Worm (Caenorhabditis elegans) whole organism, L1 larva: ENCODE results near the gene pals-26.
A peak's percentile ranks its signal among the peaks of the same experiment; 100 is the strongest.

Source experiments
- C16A3.4 ChIP-seq: fragments of 150-350 bp; optimal IDR thresholded peaks from 2 replicates; lab custom pipeline; 2014; ENCODE audit warnings: missing biosample characterization, missing genetic modification characterization
- F16B12.6 ChIP-seq: fragments of 150-350 bp; optimal IDR thresholded peaks from 2 replicates; lab custom pipeline; 2014; ENCODE audit warnings: missing biosample characterization, missing genetic modification characterization
- Y116A8C.19 ChIP-seq: sonication (generic microtip); optimal IDR thresholded peaks from 2 replicates; lab custom pipeline; 2016; ENCODE audit warnings: missing compliant biosample characterization, missing genetic modification characterization, borderline replicate concordance
- aha-1 ChIP-seq: fragments of 150-350 bp; optimal IDR thresholded peaks from 2 replicates; lab custom pipeline; 2014; ENCODE audit warnings: missing biosample characterization, missing genetic modification characterization
- alr-1 ChIP-seq: fragments of 200-800 bp; sonication (Bioruptor generic); optimal IDR thresholded peaks from 2 replicates; lab custom pipeline; 2018; ENCODE audit warnings: borderline replicate concordance, mild to moderate bottlenecking, missing genetic modification characterization, missing compliant biosample characterization
- ama-1 ChIP-seq: fragments of 150-350 bp; optimal IDR thresholded peaks from 2 replicates; lab custom pipeline; 2014
- blmp-1 ChIP-seq: fragments of 150-350 bp; optimal IDR thresholded peaks from 2 replicates; lab custom pipeline; 2014; ENCODE audit warnings: missing biosample characterization, missing genetic modification characterization
- ceh-63 ChIP-seq: fragments of 200-800 bp; sonication (Bioruptor generic); optimal IDR thresholded peaks from 2 replicates; lab custom pipeline; 2018; ENCODE audit warnings: mild to moderate bottlenecking, missing genetic modification characterization, missing compliant biosample characterization
- ceh-8 ChIP-seq: fragments of 200-800 bp; sonication (Bioruptor generic); optimal IDR thresholded peaks from 2 replicates; lab custom pipeline; 2018; ENCODE audit warnings: mild to moderate bottlenecking, missing genetic modification characterization, moderate library complexity, missing compliant biosample characterization
- ces-1 ChIP-seq: fragments of 150-350 bp; optimal IDR thresholded peaks from 2 replicates; lab custom pipeline; 2014; ENCODE audit warnings: missing biosample characterization, missing genetic modification reagents, missing genetic modification characterization
- dsc-1 ChIP-seq: sonication (generic microtip); optimal IDR thresholded peaks from 2 replicates; lab custom pipeline; 2016; ENCODE audit warnings: mild to moderate bottlenecking, missing genetic modification characterization, missing compliant biosample characterization
- egl-27 ChIP-seq, 2 experiments: fragments of 150-350 bp in 1 of 2; sonication (generic microtip); optimal IDR thresholded peaks; 3 replicates each; lab custom pipeline; 2017 to 2018; ENCODE audit warnings: missing biosample characterization in 2 of 2, missing genetic modification characterization in 2 of 2, missing genetic modification reagents in 2 of 2
- fkh-8 ChIP-seq: sonication (generic microtip); optimal IDR thresholded peaks from 2 replicates; lab custom pipeline; 2016; ENCODE audit warnings: mild to moderate bottlenecking, missing genetic modification characterization, missing compliant biosample characterization
- fos-1 ChIP-seq: fragments of 150-350 bp; optimal IDR thresholded peaks from 2 replicates; lab custom pipeline; 2014; ENCODE audit warnings: missing biosample characterization, missing genetic modification characterization
- grh-1 ChIP-seq: fragments of 200-800 bp; sonication (Bioruptor generic); IDR thresholded peaks from 2 replicates; pipeline ENCODE4 v1.3.6; 2022; ENCODE audit warnings: missing genetic modification reagents, missing genetic modification characterization, missing compliant biosample characterization
- hpl-2 ChIP-seq: fragments of 150-350 bp; optimal IDR thresholded peaks from 2 replicates; lab custom pipeline; 2014; ENCODE audit warnings: missing biosample characterization, missing genetic modification reagents, missing genetic modification characterization
- jun-1 ChIP-seq: fragments of 150-350 bp; optimal IDR thresholded peaks from 2 replicates; lab custom pipeline; 2014; ENCODE audit warnings: missing biosample characterization, missing genetic modification reagents, missing genetic modification characterization
- lin-13 ChIP-seq: fragments of 150-350 bp; optimal IDR thresholded peaks from 2 replicates; lab custom pipeline; 2014; ENCODE audit warnings: missing biosample characterization, missing genetic modification reagents, missing genetic modification characterization
- lin-15B ChIP-seq: fragments of 150-350 bp; sonication (generic microtip); optimal IDR thresholded peaks from 3 replicates; lab custom pipeline; 2014; ENCODE audit warnings: missing biosample characterization, missing genetic modification characterization
- lin-35 ChIP-seq, 2 experiments: fragments of 150-350 bp; optimal IDR thresholded peaks; 2 replicates each; lab custom pipeline; 2014; ENCODE audit warnings: missing biosample characterization in 2 of 2, missing genetic modification characterization in 2 of 2, missing genetic modification reagents in 2 of 2
- lin-39 ChIP-seq: fragments of 150-350 bp; optimal IDR thresholded peaks from 2 replicates; lab custom pipeline; 2014; ENCODE audit warnings: missing biosample characterization, missing genetic modification reagents, missing genetic modification characterization
- lir-3 ChIP-seq: sonication (generic microtip); optimal IDR thresholded peaks from 2 replicates; lab custom pipeline; 2016; ENCODE audit warnings: mild to moderate bottlenecking, missing genetic modification characterization, moderate library complexity, missing compliant biosample characterization; ENCODE audit not compliant: poor library complexity
- lsy-2 ChIP-seq, 2 experiments: fragments of 150-350 bp; optimal IDR thresholded peaks; 2 replicates each; lab custom pipeline; 2014; ENCODE audit warnings: missing biosample characterization in 2 of 2, missing genetic modification characterization in 2 of 2
- mdl-1 ChIP-seq, 2 experiments: fragments of 150-350 bp; optimal IDR thresholded peaks; 2 replicates each; lab custom pipeline; 2014 to 2017; ENCODE audit warnings: missing biosample characterization in 2 of 2, missing genetic modification characterization in 2 of 2, inconsistent platforms in 1 of 2
- mep-1 ChIP-seq: fragments of 150-350 bp; optimal IDR thresholded peaks from 2 replicates; lab custom pipeline; 2014; ENCODE audit warnings: missing biosample characterization, missing genetic modification characterization
- nhr-11 ChIP-seq: fragments of 150-350 bp; optimal IDR thresholded peaks from 2 replicates; lab custom pipeline; 2014; ENCODE audit warnings: missing biosample characterization, missing genetic modification characterization
- nhr-19 ChIP-seq: fragments of 200-800 bp; sonication (Bioruptor generic); conservative IDR thresholded peaks from 2 replicates; pipeline ENCODE4 v1.3.6; 2022; ENCODE audit warnings: missing genetic modification characterization, missing compliant biosample characterization
- nhr-20 ChIP-seq: sonication (generic microtip); optimal IDR thresholded peaks from 2 replicates; lab custom pipeline; 2016; ENCODE audit warnings: mild to moderate bottlenecking, missing genetic modification characterization, missing compliant biosample characterization
- nhr-237 ChIP-seq: fragments of 150-350 bp; optimal IDR thresholded peaks from 2 replicates; lab custom pipeline; 2014; ENCODE audit warnings: missing biosample characterization, missing genetic modification characterization
- nhr-47 ChIP-seq: sonication (generic microtip); optimal IDR thresholded peaks from 2 replicates; lab custom pipeline; 2016; ENCODE audit warnings: mild to moderate bottlenecking, missing genetic modification characterization, moderate library complexity, missing compliant biosample characterization
- nhr-84 ChIP-seq: sonication (generic microtip); optimal IDR thresholded peaks from 2 replicates; lab custom pipeline; 2017; ENCODE audit warnings: missing biosample characterization, missing genetic modification characterization
- nhr-85 ChIP-seq: sonication (generic microtip); peaks from one replicate; lab custom pipeline; 2016; ENCODE audit warnings: missing genetic modification characterization, inconsistent platforms, missing compliant biosample characterization
- pag-3 ChIP-seq: sonication (generic microtip); optimal IDR thresholded peaks from 2 replicates; lab custom pipeline; 2017; ENCODE audit warnings: missing genetic modification characterization, mild to moderate bottlenecking, missing compliant biosample characterization, antibody characterized with exemption, borderline replicate concordance; ENCODE audit not compliant: insufficient read depth
- rnt-1 ChIP-seq: sonication (generic microtip); optimal IDR thresholded peaks from 2 replicates; lab custom pipeline; 2016; ENCODE audit warnings: mild to moderate bottlenecking, missing genetic modification characterization, moderate library complexity, missing compliant biosample characterization
- skn-1 ChIP-seq: fragments of 150-350 bp; optimal IDR thresholded peaks from 2 replicates; lab custom pipeline; 2014; ENCODE audit warnings: missing biosample characterization, missing genetic modification characterization
- snpc-4 ChIP-seq: fragments of 150-350 bp; optimal IDR thresholded peaks from 2 replicates; lab custom pipeline; 2014; ENCODE audit warnings: missing biosample characterization, missing genetic modification characterization
- sup-37 ChIP-seq: fragments of 200-800 bp; sonication (Bioruptor generic); optimal IDR thresholded peaks from 2 replicates; lab custom pipeline; 2018; ENCODE audit warnings: mild to moderate bottlenecking, missing genetic modification characterization, missing compliant biosample characterization
- unc-30 ChIP-seq: sonication (generic microtip); optimal IDR thresholded peaks from 2 replicates; lab custom pipeline; 2017; ENCODE audit warnings: missing biosample characterization, missing genetic modification characterization
- unc-62 ChIP-seq: fragments of 150-350 bp; optimal IDR thresholded peaks from 2 replicates; lab custom pipeline; 2014; ENCODE audit warnings: missing biosample characterization, missing genetic modification reagents, missing genetic modification characterization
- vab-15 ChIP-seq: sonication (generic microtip); optimal IDR thresholded peaks from 2 replicates; lab custom pipeline; 2017; ENCODE audit warnings: missing genotype, mild to moderate bottlenecking, missing genetic modification characterization, missing compliant biosample characterization
- xbp-1 ChIP-seq: sonication (generic microtip); optimal IDR thresholded peaks from 2 replicates; lab custom pipeline; 2016; ENCODE audit warnings: missing genetic modification characterization, missing compliant biosample characterization
- zip-4 ChIP-seq: fragments of 200-800 bp; sonication (Bioruptor generic); optimal IDR thresholded peaks from 2 replicates; lab custom pipeline; 2018; ENCODE audit warnings: mild to moderate bottlenecking, missing genetic modification characterization, moderate library complexity, missing compliant biosample characterization

The pals-26 gene

ce11 chrIII:4419117-4419978 lies 44.4 kb downstream of the pals-26 start, which contains the start of the genes R07E5.7 and cku-80 (continued):
- TF ChIP-seq ces-1 (GFP tag; lab: Kevin White, UChicago), result no peak
- no peak for TF ChIP-seq nhr-84 (tag; lab: Kevin White, UChicago)
- peak; percentile 70 for TF ChIP-seq nhr-20
- peak; percentile 74 to 78 for TF ChIP-seq lsy-2 (tag; optimal IDR thresholded peaks at IDR 0.05; lab: Kevin White, UChicago)
- no peak for TF ChIP-seq sup-37
- TF ChIP-seq ama-1 (lab: Kevin White, UChicago), result no peak
- TF ChIP-seq nhr-11 (tag; lab: Kevin White, UChicago), result no peak
- TF ChIP-seq hpl-2 (GFP tag; lab: Kevin White, UChicago), result no peak
- TF ChIP-seq blmp-1, result peak; percentile 51
- TF ChIP-seq nhr-85 (tag; lab: Kevin White, UChicago), result peak; percentile 75
- peak; percentile 40 for TF ChIP-seq dsc-1 (tag; lab: Kevin White, UChicago)
- no peak for TF ChIP-seq unc-62
- no peak for TF ChIP-seq egl-27 (tag; optimal IDR thresholded peaks at IDR 0.05; lab: Kevin White, UChicago)
- no peak for TF ChIP-seq ceh-8 (GFP tag; lab: Kevin White, UChicago)
- peak; percentile 51 for TF ChIP-seq lin-13 (GFP tag; lab: Kevin White, UChicago)
- TF ChIP-seq unc-30 (tag; lab: Kevin White, UChicago), result no peak
- TF ChIP-seq fkh-8 (tag; lab: Kevin White, UChicago), result peak; percentile 30
- peak; percentile 84 to 95 for TF ChIP-seq lin-35 (GFP tag; optimal IDR thresholded peaks at IDR 0.05; lab: Kevin White, UChicago)
- no peak for TF ChIP-seq grh-1 (GFP tag; lab: Robert Waterston, UW)
- TF ChIP-seq rnt-1 (tag; lab: Kevin White, UChicago), result peak; percentile 78
- peak; percentile 70 for TF ChIP-seq C16A3.4 (tag; lab: Kevin White, UChicago)
- no peak for TF ChIP-seq fos-1 (tag; lab: Kevin White, UChicago)
- peak; percentile 44 for TF ChIP-seq snpc-4
- TF ChIP-seq skn-1 (tag; lab: Kevin White, UChicago), result no peak
- TF ChIP-seq F16B12.6 (tag; lab: Kevin White, UChicago), result peak; percentile 96
- TF ChIP-seq nhr-237, result no peak
- no peak for TF ChIP-seq zip-4 (GFP tag; lab: Kevin White, UChicago)
- no peak for TF ChIP-seq ceh-63 (GFP tag; lab: Kevin White, UChicago)
- peak; percentile 74 for TF ChIP-seq nhr-19 (GFP tag; lab: Robert Waterston, UW)
- TF ChIP-seq pag-3 (tag; lab: Kevin White, UChicago), result no peak
- TF ChIP-seq nhr-47, result peak; percentile 73
- no peak for TF ChIP-seq Y116A8C.19 (tag; lab: Kevin White, UChicago)
- TF ChIP-seq lin-39 (tag; lab: Kevin White, UChicago), result no peak
- TF ChIP-seq vab-15 (tag; lab: Kevin White, UChicago), result no peak
- no peak for TF ChIP-seq jun-1 (tag; lab: Kevin White, UChicago)
- TF ChIP-seq alr-1 (tag; lab: Kevin White, UChicago), result no peak
- TF ChIP-seq mdl-1 (tag; optimal IDR thresholded peaks at IDR 0.05; lab: Kevin White, UChicago), result peak in 1 of 2 experiments; percentile 41
- peak; percentile 61 for TF ChIP-seq xbp-1 (tag; lab: Kevin White, UChicago)
- TF ChIP-seq lir-3 (tag; lab: Kevin White, UChicago), result no peak
- TF ChIP-seq aha-1, result peak; percentile 28
- peak; percentile 59 for TF ChIP-seq mep-1
- TF ChIP-seq lin-15B (tag; lab: Kevin White, UChicago), result peak; percentile 62
